Worm (Caenorhabditis elegans): ENCODE data around the gene rbg-3.
A peak's percentile ranks its signal among the peaks of the same experiment; 100 is the strongest.

rbg-3 gene

DNA sequence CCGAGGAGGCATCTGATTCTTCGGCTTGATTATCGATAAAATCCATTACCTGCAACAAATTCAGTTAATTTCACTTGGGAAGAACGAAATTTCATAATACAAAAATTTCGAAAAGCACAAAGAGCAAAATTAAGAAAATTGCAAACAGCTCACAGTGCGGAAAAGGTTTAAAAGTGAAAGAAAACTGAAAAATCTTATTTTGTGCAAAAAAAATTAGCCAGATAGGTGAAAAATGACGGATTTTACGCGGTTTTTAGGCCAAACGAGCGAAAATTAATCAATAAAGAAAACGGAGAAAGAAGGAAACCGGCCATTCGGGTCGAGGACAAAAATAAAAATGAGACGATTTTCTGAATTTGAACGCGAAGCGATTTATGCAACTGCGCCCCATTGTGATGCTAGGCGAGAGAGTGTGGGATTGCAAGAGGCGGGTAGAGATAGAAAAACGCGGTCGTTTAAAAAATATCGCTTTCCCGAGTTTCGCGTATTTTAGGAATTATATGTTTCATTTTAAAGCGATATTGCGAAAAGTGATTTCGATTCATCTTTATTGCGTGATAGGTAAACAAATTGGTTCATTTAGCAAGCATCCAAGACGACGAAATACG, 33.5 kb upstream of the rbg-3 start, which contains the start of gene emb-5 (continued):
- TF ChIP-seq mab-5 (tag; optimal IDR thresholded peaks at IDR 0.05) (peak; percentile 75), nhr-25 (tag; optimal IDR thresholded peaks at IDR 0.05) (no peak), fos-1 (tag; optimal IDR thresholded peaks at IDR 0.05) (peak; percentile 1), mdl-1 (tag; optimal IDR thresholded peaks at IDR 0.05) (no peak), ceh-16 (tag; optimal IDR thresholded peaks at IDR 0.05) (no peak)

DNA sequence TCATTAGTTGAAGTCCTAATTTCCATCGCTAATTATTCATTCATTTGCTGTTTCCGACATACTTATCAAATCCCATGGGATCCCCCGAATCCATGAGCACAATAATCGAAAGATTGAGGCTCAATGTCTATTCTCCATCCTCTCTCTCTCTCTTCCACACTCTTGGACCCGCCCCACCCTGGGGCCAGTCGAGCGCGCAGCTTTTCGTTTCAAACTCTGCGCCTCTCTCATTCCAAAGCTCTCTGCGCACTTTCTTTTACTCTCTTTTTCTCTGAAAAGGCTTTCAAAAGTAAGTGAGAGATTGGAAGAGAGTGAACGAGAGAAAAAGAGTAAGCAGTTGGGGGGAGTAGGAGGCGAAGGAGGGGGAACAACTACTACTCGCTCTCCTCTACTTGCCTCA, 32.5 kb upstream of the rbg-3 start, which contains the start of gene acy-1:
acy-1 (plus strand) TSS at position 346 of the 400 bp plus-strand sequence.
- TF ChIP-seq nhr-21 (tag; optimal IDR thresholded peaks at IDR 0.05) = no peak
- TF ChIP-seq ztf-11 (tag; optimal IDR thresholded peaks at IDR 0.05) = no peak
- peak; percentile 81 for TF ChIP-seq sem-4 (tag; optimal IDR thresholded peaks at IDR 0.05)
- TF ChIP-seq unc-55 (GFP tag; optimal IDR thresholded peaks at IDR 0.05) = peak; percentile 95
- peak; percentile 64 to 87 for TF ChIP-seq lsy-2 (tag; optimal IDR thresholded peaks at IDR 0.05)
- peak in 1 of 2 experiments; percentile 34 for TF ChIP-seq mdl-1 (tag; optimal IDR thresholded peaks at IDR 0.05)
- TF ChIP-seq Y55F3AM.14 (GFP tag; optimal IDR thresholded peaks at IDR 0.05) = peak; percentile 27
- peak; percentile 95 for TF ChIP-seq C34F6.9 (tag; optimal IDR thresholded peaks at IDR 0.05)
- TF ChIP-seq dmd-4 (tag; optimal IDR thresholded peaks at IDR 0.05) = no peak
- TF ChIP-seq unc-62 (GFP tag; optimal IDR thresholded peaks at IDR 0.05) = no peak
- peak; percentile 89 for TF ChIP-seq F13H6.1 (tag; optimal IDR thresholded peaks at IDR 0.05)
- peak; percentile 17 for TF ChIP-seq gmeb-1 (tag; optimal IDR thresholded peaks at IDR 0.05)
- TF ChIP-seq ceh-16 (tag; optimal IDR thresholded peaks at IDR 0.05) = no peak
- no peak for TF ChIP-seq nhr-10 (tag; optimal IDR thresholded peaks at IDR 0.05)
- TF ChIP-seq nhr-12 (tag; optimal IDR thresholded peaks at IDR 0.05) = no peak
- no peak for TF ChIP-seq R02D3.7 (tag; optimal IDR thresholded peaks at IDR 0.05)
- TF ChIP-seq egl-27 (tag; optimal IDR thresholded peaks at IDR 0.05) = peak; percentile 47
- peak; percentile 84 for TF ChIP-seq nhr-129 (tag; optimal IDR thresholded peaks at IDR 0.05)
- peak; percentile 81 for TF ChIP-seq lin-13 (GFP tag; optimal IDR thresholded peaks at IDR 0.05)
- peak; percentile 57 for TF ChIP-seq fos-1 (tag; optimal IDR thresholded peaks at IDR 0.05)
- peak; percentile 67 for TF ChIP-seq lin-11 (tag; optimal IDR thresholded peaks at IDR 0.05)
- TF ChIP-seq nhr-77 (tag; optimal IDR thresholded peaks at IDR 0.05) = no peak
- TF ChIP-seq nhr-6 (tag; optimal IDR thresholded peaks at IDR 0.05) = peak; percentile 45
- peak; percentile 56 for TF ChIP-seq ztf-4 (tag; optimal IDR thresholded peaks at IDR 0.05)
- TF ChIP-seq zag-1 (tag; optimal IDR thresholded peaks at IDR 0.05) = peak; percentile 77
- TF ChIP-seq elt-1 (tag; optimal IDR thresholded peaks at IDR 0.05) = no peak
- TF ChIP-seq ZK546.5 (tag; optimal IDR thresholded peaks at IDR 0.05) = no peak
- no peak for TF ChIP-seq alr-1 (tag; optimal IDR thresholded peaks at IDR 0.05)
- no peak for TF ChIP-seq blmp-1 (tag; optimal IDR thresholded peaks at IDR 0.05; ENCODE audit: insufficient read depth)
- no peak for TF ChIP-seq lin-39 (tag; optimal IDR thresholded peaks at IDR 0.05)
- peak; percentile 67 for TF ChIP-seq sma-9 (GFP tag; optimal IDR thresholded peaks at IDR 0.05)
- no peak for TF ChIP-seq sma-9 (tag; optimal IDR thresholded peaks at IDR 0.05)
- TF ChIP-seq mab-5 (tag; optimal IDR thresholded peaks at IDR 0.05) = peak; percentile 88
- TF ChIP-seq ceh-82 (tag; optimal IDR thresholded peaks at IDR 0.05) = no peak
- no peak for TF ChIP-seq peb-1 (tag; optimal IDR thresholded peaks at IDR 0.05)
- no peak for TF ChIP-seq elt-3 (tag; optimal IDR thresholded peaks at IDR 0.05)
- TF ChIP-seq aly-2 (tag; optimal IDR thresholded peaks at IDR 0.05) = no peak
- TF ChIP-seq sma-3 (GFP tag; optimal IDR thresholded peaks at IDR 0.05) = no peak
- no peak for TF ChIP-seq nhr-237 (tag; optimal IDR thresholded peaks at IDR 0.05)
- no peak for TF ChIP-seq unc-39 (tag; optimal IDR thresholded peaks at IDR 0.05)
- TF ChIP-seq nhr-11 (tag; optimal IDR thresholded peaks at IDR 0.05) = no peak
- TF ChIP-seq ztf-1 (GFP tag; conservative IDR thresholded peaks at IDR 0.05) = no peak
- TF ChIP-seq skn-1 (tag; optimal IDR thresholded peaks at IDR 0.05) = no peak
- TF ChIP-seq nhr-25 (tag; optimal IDR thresholded peaks at IDR 0.05) = no peak
- TF ChIP-seq ama-1 (optimal IDR thresholded peaks at IDR 0.05) = no peak
- peak; percentile 79 for TF ChIP-seq crh-2 (tag; optimal IDR thresholded peaks at IDR 0.05)
- TF ChIP-seq mbf-1 (tag; optimal IDR thresholded peaks at IDR 0.05) = no peak
